Worm (Caenorhabditis elegans): ENCODE data around the gene C44H4.4.

Gene C44H4.4

ce11 chrX:14560297-14560680 is 28.6 kb downstream of the C44H4.4 start:
- TF ChIP-seq dmd-4 (tag; optimal IDR thresholded peaks at IDR 0.05) (no peak), lin-11 (tag; optimal IDR thresholded peaks at IDR 0.05) (peak; percentile 76), elt-1 (tag; optimal IDR thresholded peaks at IDR 0.05) (no peak), aly-2 (tag; optimal IDR thresholded peaks at IDR 0.05) (no peak), ceh-16 (tag; optimal IDR thresholded peaks at IDR 0.05) (peak; percentile 19), blmp-1 (tag; optimal IDR thresholded peaks at IDR 0.05; ENCODE audit: insufficient read depth) (peak; percentile 97), unc-39 (tag; optimal IDR thresholded peaks at IDR 0.05) (no peak), ama-1 (optimal IDR thresholded peaks at IDR 0.05) (peak; percentile 75), mbf-1 (tag; optimal IDR thresholded peaks at IDR 0.05) (no peak), snpc-4 (tag; optimal IDR thresholded peaks at IDR 0.05) (peak; percentile 80), elt-3 (tag; optimal IDR thresholded peaks at IDR 0.05) (no peak), peb-1 (tag; optimal IDR thresholded peaks at IDR 0.05) (no peak), fos-1 (tag; optimal IDR thresholded peaks at IDR 0.05) (peak; percentile 97), lin-13 (GFP tag; optimal IDR thresholded peaks at IDR 0.05) (peak; percentile 74), nhr-21 (tag; optimal IDR thresholded peaks at IDR 0.05) (peak; percentile 98), Y55F3AM.14 (GFP tag; optimal IDR thresholded peaks at IDR 0.05) (peak; percentile 81), ztf-11 (tag; optimal IDR thresholded peaks at IDR 0.05) (no peak), crh-2 (tag; optimal IDR thresholded peaks at IDR 0.05) (peak; percentile 93), skn-1 (tag; optimal IDR thresholded peaks at IDR 0.05) (no peak), gmeb-1 (tag; optimal IDR thresholded peaks at IDR 0.05) (peak; percentile 60), lin-39 (tag; optimal IDR thresholded peaks at IDR 0.05) (peak; percentile 67), ZK546.5 (tag; optimal IDR thresholded peaks at IDR 0.05) (no peak), lsy-2 (tag; optimal IDR thresholded peaks at IDR 0.05) (peak; percentile 42 to 79), unc-62 (GFP tag; optimal IDR thresholded peaks at IDR 0.05) (peak; percentile 34), mab-5 (tag; optimal IDR thresholded peaks at IDR 0.05) (peak; percentile 13), sma-9 (GFP tag; optimal IDR thresholded peaks at IDR 0.05) (peak; percentile 100), sma-9 (tag; optimal IDR thresholded peaks at IDR 0.05) (peak; percentile 90), R02D3.7 (tag; optimal IDR thresholded peaks at IDR 0.05) (no peak), F13H6.1 (tag; optimal IDR thresholded peaks at IDR 0.05) (peak; percentile 98), nhr-77 (tag; optimal IDR thresholded peaks at IDR 0.05) (peak; percentile 24), alr-1 (tag; optimal IDR thresholded peaks at IDR 0.05) (no peak), ztf-1 (GFP tag; conservative IDR thresholded peaks at IDR 0.05) (no peak), mdl-1 (tag; optimal IDR thresholded peaks at IDR 0.05) (peak; percentile 92 to 93), nhr-12 (tag; optimal IDR thresholded peaks at IDR 0.05) (no peak), nhr-10 (tag; optimal IDR thresholded peaks at IDR 0.05) (peak; percentile 39), nhr-25 (tag; optimal IDR thresholded peaks at IDR 0.05) (peak; percentile 93), nhr-23 (tag; optimal IDR thresholded peaks at IDR 0.05) (peak; percentile 22), sem-4 (tag; optimal IDR thresholded peaks at IDR 0.05) (peak; percentile 93), C34F6.9 (tag; optimal IDR thresholded peaks at IDR 0.05) (peak; percentile 68), ceh-82 (tag; optimal IDR thresholded peaks at IDR 0.05) (no peak), sma-3 (GFP tag; optimal IDR thresholded peaks at IDR 0.05) (peak; percentile 92), ztf-4 (tag; optimal IDR thresholded peaks at IDR 0.05) (peak; percentile 88), unc-55 (GFP tag; optimal IDR thresholded peaks at IDR 0.05) (peak; percentile 92), egl-27 (tag; optimal IDR thresholded peaks at IDR 0.05) (peak; percentile 96), nhr-6 (tag; optimal IDR thresholded peaks at IDR 0.05) (peak; percentile 83), zag-1 (tag; optimal IDR thresholded peaks at IDR 0.05) (peak; percentile 78), nhr-129 (tag; optimal IDR thresholded peaks at IDR 0.05) (peak; percentile 95), nhr-11 (tag; optimal IDR thresholded peaks at IDR 0.05) (no peak), nhr-237 (tag; optimal IDR thresholded peaks at IDR 0.05) (no peak)
